Fruit fly (Drosophila melanogaster) S2 (cell line): ENCODE measurements around the gene sbr.

Experiments
- CG8478 ChIP-seq: fragments of >200 bp; optimal IDR thresholded peaks from 2 replicates; lab custom pipeline; 2018
- CTCF ChIP-seq, 2 experiments: fragments of >200 bp; optimal IDR thresholded peaks; 2 replicates each; lab custom pipeline; 2018

Gene sbr

dm6 chrX:10801827-10802456 is 45.0 kb downstream of the sbr start:
- TF ChIP-seq CG8478 (no peak), CTCF (optimal IDR thresholded peaks at IDR 0.05; lab: Kevin White, UChicago) (no peak)

dm6 chrX:10801033-10801432 is 45.9 kb downstream of the sbr start:
- TF ChIP-seq CG8478 (no peak), CTCF (optimal IDR thresholded peaks at IDR 0.05; lab: Kevin White, UChicago) (no peak)

dm6 chrX:10789279-10789678 is 57.6 kb downstream of the sbr start:
- TF ChIP-seq CG8478 (no peak), CTCF (optimal IDR thresholded peaks at IDR 0.05; lab: Kevin White, UChicago) (no peak)

- TF ChIP-seq CG8478 (no peak), CTCF (optimal IDR thresholded peaks at IDR 0.05; lab: Kevin White, UChicago) (no peak)
Measured at dm6 chrX:10787352-10787751, 59.5 kb downstream of the sbr start.

dm6 chrX:10786443-10787097 is 60.3 kb downstream of the sbr start, which contains the start of the genes Ant2 and sesB:
Gene Ant2, minus strand, starts transcription at chrX:10786907.
Gene sesB, minus strand, starts transcription at chrX:10786958.
- no peak for TF ChIP-seq CG8478

dm6 chrX:10785920-10786361 is 61.0 kb downstream of the sbr start:
- TF ChIP-seq CTCF (optimal IDR thresholded peaks at IDR 0.05; lab: Kevin White, UChicago): no peak
- TF ChIP-seq CG8478: no peak

dm6 chrX:10784812-10785638 is 61.9 kb downstream of the sbr start:
- TF ChIP-seq CG8478 (no peak), CTCF (optimal IDR thresholded peaks at IDR 0.05; lab: Kevin White, UChicago) (no peak)

- TF ChIP-seq CG8478 (no peak), CTCF (optimal IDR thresholded peaks at IDR 0.05; lab: Kevin White, UChicago) (no peak)
Measured at dm6 chrX:10784330-10784778, 62.5 kb downstream of the sbr start.

dm6 chrX:10783374-10784064 is 63.4 kb downstream of the sbr start:
- TF ChIP-seq CTCF (optimal IDR thresholded peaks at IDR 0.05; lab: Kevin White, UChicago): no peak
- no peak for TF ChIP-seq CG8478
